Worm (Caenorhabditis elegans) whole organism, young adult: Measurements from ENCODE around the gene F46C5.2.

Source experiments
- F37B4.10 ChIP-seq: fragments of 200-800 bp; sonication (Bioruptor generic); IDR thresholded peaks from 2 replicates; pipeline ENCODE4 v1.3.6; 2022; ENCODE audit warnings: missing genetic modification characterization, missing compliant biosample characterization
- ceh-79 ChIP-seq: sonication (generic microtip); optimal IDR thresholded peaks from 2 replicates; lab custom pipeline; 2017; ENCODE audit warnings: mild to moderate bottlenecking, missing genetic modification characterization, missing compliant biosample characterization
- dpl-1 ChIP-seq: fragments of 150-350 bp; optimal IDR thresholded peaks from 2 replicates; lab custom pipeline; 2014; ENCODE audit warnings: missing biosample characterization, missing genetic modification reagents, missing genetic modification characterization
- hrde-1 ChIP-seq: sonication (generic microtip); optimal IDR thresholded peaks from 2 replicates; lab custom pipeline; 2016; ENCODE audit warnings: missing genetic modification characterization, mild to moderate bottlenecking, missing compliant biosample characterization, moderate library complexity, missing genotype, missing genetic modification reagents, borderline replicate concordance
- nhr-90 ChIP-seq: sonication (generic microtip); optimal IDR thresholded peaks from 2 replicates; lab custom pipeline; 2016; ENCODE audit warnings: missing genotype, mild to moderate bottlenecking, missing genetic modification characterization, missing compliant biosample characterization
- unc-62 ChIP-seq: fragments of 150-350 bp; optimal IDR thresholded peaks from 2 replicates; lab custom pipeline; 2014; ENCODE audit warnings: missing biosample characterization, missing genetic modification reagents, missing genetic modification characterization
- xnd-1 ChIP-seq: sonication (generic microtip); optimal IDR thresholded peaks from 2 replicates; lab custom pipeline; 2016; ENCODE audit warnings: missing genotype, missing genetic modification reagents, missing genetic modification characterization, missing compliant biosample characterization
- zim-3 ChIP-seq: sonication (generic microtip); optimal IDR thresholded peaks from 2 replicates; lab custom pipeline; 2017; ENCODE audit warnings: mild to moderate bottlenecking, missing genetic modification characterization, moderate library complexity, missing compliant biosample characterization

DNA sequence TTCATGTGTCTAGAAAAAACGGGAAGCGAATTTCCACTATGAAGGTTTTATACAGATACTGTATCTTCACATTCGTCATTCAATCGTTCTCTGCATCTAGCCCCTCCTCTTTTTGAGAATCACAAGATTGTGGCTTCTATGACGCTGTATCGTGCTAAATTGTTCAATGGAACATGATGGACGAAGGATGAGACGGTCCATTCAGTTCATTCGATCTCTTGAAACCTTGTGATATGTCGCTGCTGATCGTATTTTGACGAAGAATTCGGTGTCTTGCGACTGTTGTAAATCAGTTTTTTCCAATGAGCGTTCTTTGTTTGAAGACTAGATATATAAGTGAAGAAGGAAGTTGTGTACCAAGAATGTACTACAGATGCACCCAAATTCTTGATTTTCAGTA is 15.4 kb downstream of the F46C5.2 start:
- TF ChIP-seq hrde-1 (no peak), xnd-1 (tag; lab: Kevin White, UChicago) (no peak), unc-62 (GFP tag; lab: Kevin White, UChicago) (no peak), dpl-1 (no peak), zim-3 (tag; lab: Kevin White, UChicago) (no peak), F37B4.10 (no peak), nhr-90 (tag; lab: Kevin White, UChicago) (no peak), ceh-79 (tag; lab: Kevin White, UChicago) (no peak)
